Fruit fly (Drosophila melanogaster): ENCODE results near the gene trp.

The trp gene

dm6 chr3R:29880306-29880705 lies 39.8 kb downstream of the trp start:
- TF ChIP-seq CG13204 (GFP tag; optimal IDR thresholded peaks at IDR 0.05) (no peak), CG34367 (tag; optimal IDR thresholded peaks at IDR 0.05) (no peak), Pif1A (GFP tag; optimal IDR thresholded peaks at IDR 0.05) (no peak), CG4496 (GFP tag; IDR thresholded peaks at IDR 0.05) (no peak), rn (GFP tag; IDR thresholded peaks at IDR 0.05) (no peak), D1 (tag; optimal IDR thresholded peaks at IDR 0.05) (no peak), EcR (GFP tag; optimal IDR thresholded peaks at IDR 0.05) (no peak), CG8159 (tag; optimal IDR thresholded peaks at IDR 0.05) (no peak), CG9948 (tag; optimal IDR thresholded peaks at IDR 0.05) (no peak), gl (tag; optimal IDR thresholded peaks at IDR 0.05) (no peak), CG15710 (tag; optimal IDR thresholded peaks at IDR 0.05) (no peak), Ets98B (GFP tag; IDR thresholded peaks at IDR 0.05) (no peak), CG17806 (tag; optimal IDR thresholded peaks at IDR 0.05) (no peak)

dm6 chr3R:29876733-29877193 lies 43.3 kb downstream of the trp start, which contains the start of gene CG31038:
Gene CG31038, plus strand, starts transcription at chr3R:29877059.
- peak; percentile 71 for TF ChIP-seq CG12605 (GFP tag; IDR thresholded peaks at IDR 0.05)
- peak; percentile 50; the same call in 1 of the 3 replicates for TF ChIP-seq fd96Ca (GFP tag; IDR thresholded peaks at IDR 0.05)
- TF ChIP-seq CG32121 (GFP tag; IDR thresholded peaks at IDR 0.05) = peak; percentile 68; the same call in 1 of the 2 replicates
- TF ChIP-seq D1 (tag; optimal IDR thresholded peaks at IDR 0.05) = no peak
- peak; percentile 55 for TF ChIP-seq CG8301 (tag; optimal IDR thresholded peaks at IDR 0.05)
- peak; percentile 62 for TF ChIP-seq CG14655 (GFP tag; optimal IDR thresholded peaks at IDR 0.05)
- TF ChIP-seq Ets98B (GFP tag; IDR thresholded peaks at IDR 0.05) = peak; percentile 85; the same call in 1 of the 2 replicates
- TF ChIP-seq CG13204 (GFP tag; optimal IDR thresholded peaks at IDR 0.05) = peak; percentile 52
- no peak for TF ChIP-seq CG17806 (tag; optimal IDR thresholded peaks at IDR 0.05)
- peak; percentile 77 for TF ChIP-seq CG4496 (GFP tag; IDR thresholded peaks at IDR 0.05)
- TF ChIP-seq CG34367 (tag; optimal IDR thresholded peaks at IDR 0.05) = peak; percentile 27
- peak; percentile 61 for TF ChIP-seq Pif1A (GFP tag; optimal IDR thresholded peaks at IDR 0.05)
- TF ChIP-seq CG15710 (tag; optimal IDR thresholded peaks at IDR 0.05) = peak; percentile 12
- TF ChIP-seq EcR (GFP tag; optimal IDR thresholded peaks at IDR 0.05) = peak; percentile 68
- no peak for TF ChIP-seq CG10348 (GFP tag; IDR thresholded peaks at IDR 0.05)
- peak; percentile 29 for TF ChIP-seq gl (tag; optimal IDR thresholded peaks at IDR 0.05)
- no peak for TF ChIP-seq Snoo (tag; optimal IDR thresholded peaks at IDR 0.05)
- no peak for TF ChIP-seq rn (GFP tag; IDR thresholded peaks at IDR 0.05)
- peak; percentile 58 for TF ChIP-seq CG8159 (tag; optimal IDR thresholded peaks at IDR 0.05)
- peak; percentile 62 for TF ChIP-seq Pif1B (GFP tag; optimal IDR thresholded peaks at IDR 0.05)
- TF ChIP-seq CG9948 (tag; optimal IDR thresholded peaks at IDR 0.05) = peak; percentile 18

dm6 chr3R:29876232-29876631 lies 43.9 kb downstream of the trp start:
- no peak for TF ChIP-seq CG4496 (GFP tag; IDR thresholded peaks at IDR 0.05)
- TF ChIP-seq Ets98B (GFP tag; IDR thresholded peaks at IDR 0.05) = peak; percentile 7; the same call in 1 of the 2 replicates

dm6 chr3R:29875830-29876229 lies 44.3 kb downstream of the trp start:
- TF ChIP-seq CG15710 (tag; optimal IDR thresholded peaks at IDR 0.05) = peak; percentile 63
- peak; percentile 85 for TF ChIP-seq Pif1A (GFP tag; optimal IDR thresholded peaks at IDR 0.05)
- no peak for TF ChIP-seq CG10348 (GFP tag; IDR thresholded peaks at IDR 0.05)
- peak; percentile 38; the same call in 1 of the 2 replicates for TF ChIP-seq Ets98B (GFP tag; IDR thresholded peaks at IDR 0.05)
- no peak for TF ChIP-seq EcR (GFP tag; optimal IDR thresholded peaks at IDR 0.05)
- peak; percentile 64 for TF ChIP-seq CG17806 (tag; optimal IDR thresholded peaks at IDR 0.05)
- peak; percentile 54; the same call in 1 of the 2 replicates for TF ChIP-seq CG32121 (GFP tag; IDR thresholded peaks at IDR 0.05)
- TF ChIP-seq rn (GFP tag; IDR thresholded peaks at IDR 0.05) = no peak
- no peak for TF ChIP-seq CG12605 (GFP tag; IDR thresholded peaks at IDR 0.05)
- no peak for TF ChIP-seq CG14655 (GFP tag; optimal IDR thresholded peaks at IDR 0.05)
- TF ChIP-seq fd96Ca (GFP tag; IDR thresholded peaks at IDR 0.05) = peak; percentile 66; the same call in 2 of the 3 replicates
- TF ChIP-seq Snoo (tag; optimal IDR thresholded peaks at IDR 0.05) = peak; percentile 49
- peak; percentile 52 for TF ChIP-seq CG34367 (tag; optimal IDR thresholded peaks at IDR 0.05)
- no peak for TF ChIP-seq CG13204 (GFP tag; optimal IDR thresholded peaks at IDR 0.05)
- TF ChIP-seq CG4496 (GFP tag; IDR thresholded peaks at IDR 0.05) = peak; percentile 65
- TF ChIP-seq gl (tag; optimal IDR thresholded peaks at IDR 0.05) = peak; percentile 49
- peak; percentile 68 for TF ChIP-seq CG9948 (tag; optimal IDR thresholded peaks at IDR 0.05)
- peak; percentile 82 for TF ChIP-seq CG8301 (tag; optimal IDR thresholded peaks at IDR 0.05)
- TF ChIP-seq D1 (tag; optimal IDR thresholded peaks at IDR 0.05) = no peak
- TF ChIP-seq Pif1B (GFP tag; optimal IDR thresholded peaks at IDR 0.05) = peak; percentile 84
- TF ChIP-seq CG8159 (tag; optimal IDR thresholded peaks at IDR 0.05) = peak; percentile 96

- no peak for TF ChIP-seq CG10348 (GFP tag; IDR thresholded peaks at IDR 0.05)
- no peak for TF ChIP-seq CG34367 (tag; optimal IDR thresholded peaks at IDR 0.05)
- TF ChIP-seq CG14655 (GFP tag; optimal IDR thresholded peaks at IDR 0.05) = no peak
- no peak for TF ChIP-seq rn (GFP tag; IDR thresholded peaks at IDR 0.05)
- TF ChIP-seq gl (tag; optimal IDR thresholded peaks at IDR 0.05) = no peak
- no peak for TF ChIP-seq Pif1B (GFP tag; optimal IDR thresholded peaks at IDR 0.05)
- no peak for TF ChIP-seq Snoo (tag; optimal IDR thresholded peaks at IDR 0.05)
- no peak for TF ChIP-seq EcR (GFP tag; optimal IDR thresholded peaks at IDR 0.05)
- TF ChIP-seq D1 (tag; optimal IDR thresholded peaks at IDR 0.05) = no peak
- TF ChIP-seq CG8159 (tag; optimal IDR thresholded peaks at IDR 0.05) = no peak
- TF ChIP-seq Pif1A (GFP tag; optimal IDR thresholded peaks at IDR 0.05) = no peak
- TF ChIP-seq Ets98B (GFP tag; IDR thresholded peaks at IDR 0.05) = no peak
- TF ChIP-seq CG12605 (GFP tag; IDR thresholded peaks at IDR 0.05) = no peak
- no peak for TF ChIP-seq CG8301 (tag; optimal IDR thresholded peaks at IDR 0.05)
- no peak for TF ChIP-seq CG15710 (tag; optimal IDR thresholded peaks at IDR 0.05)
These were observed 50.8 kb downstream of the trp start, which contains the start of gene CG34133 for dm6 chr3R:29869350-29869688. Gene CG34133, plus strand, starts transcription at chr3R:29869365.

Measured in whole organism, pupa.